Fruit fly (Drosophila melanogaster): ENCODE measurements around the gene CG12194.

DNA sequence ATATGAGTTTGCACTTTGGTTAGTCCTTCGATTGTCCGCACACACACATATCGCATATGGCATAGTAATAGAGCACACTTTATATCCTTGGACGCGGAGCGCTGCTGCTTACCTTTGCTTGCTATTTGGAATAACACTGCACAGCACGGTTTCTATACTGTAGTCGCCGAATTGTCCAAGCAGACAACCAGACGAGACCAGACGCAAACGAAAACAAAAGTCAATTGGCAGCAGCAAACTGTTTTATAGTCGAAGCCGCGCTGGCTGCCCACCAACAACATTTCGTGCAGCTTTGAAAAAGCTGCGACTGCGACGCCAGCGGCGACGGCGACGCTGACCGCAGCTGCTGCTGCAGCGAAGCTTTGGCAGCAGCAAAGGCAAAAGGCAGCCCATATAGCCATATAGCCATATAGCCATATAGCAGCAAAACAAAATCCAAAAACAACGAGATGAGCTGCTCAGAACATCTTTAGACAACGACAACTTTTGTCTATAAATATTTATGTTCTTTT, 36.4 kb upstream of the CG12194 start, which contains the start of gene slf:
- TF ChIP-seq Hr96 (GFP tag; optimal IDR thresholded peaks at IDR 0.05) = no peak
- no peak for TF ChIP-seq CG11617 (GFP tag; optimal IDR thresholded peaks at IDR 0.05)
